Worm (Caenorhabditis elegans) whole organism, midembryonic: Measurements from ENCODE around the gene C26E1.2.

ENCODE experiments used
- T22C8.4 ChIP-seq: fragments of 200-800 bp; sonication (Bioruptor generic); IDR thresholded peaks from 2 replicates; pipeline ENCODE4 v1.3.6; 2022; ENCODE audit warnings: missing genetic modification characterization, missing compliant biosample characterization
- flt-1 ChIP-seq: fragments of 200-800 bp; sonication (Bioruptor generic); IDR thresholded peaks from 2 replicates; pipeline ENCODE4 v1.3.6; 2022; ENCODE audit warnings: missing genetic modification characterization, missing compliant biosample characterization
- klf-2 ChIP-seq: fragments of 200-800 bp; sonication (Bioruptor generic); conservative IDR thresholded peaks from 2 replicates; pipeline ENCODE4 v1.3.6; 2022; ENCODE audit warnings: missing genetic modification reagents, missing genetic modification characterization, missing compliant biosample characterization
- med-1 ChIP-seq: sonication (generic microtip); optimal IDR thresholded peaks from 2 replicates; lab custom pipeline; 2017; ENCODE audit warnings: missing genetic modification characterization, mild to moderate bottlenecking, missing compliant biosample characterization, antibody characterized with exemption, missing genetic modification reagents; ENCODE audit not compliant: insufficient read depth
- tab-1 ChIP-seq: fragments of 200-800 bp; sonication (Bioruptor generic); IDR thresholded peaks from 2 replicates; pipeline ENCODE4 v1.3.6; 2022; ENCODE audit warnings: missing genetic modification characterization, missing compliant biosample characterization

DNA sequence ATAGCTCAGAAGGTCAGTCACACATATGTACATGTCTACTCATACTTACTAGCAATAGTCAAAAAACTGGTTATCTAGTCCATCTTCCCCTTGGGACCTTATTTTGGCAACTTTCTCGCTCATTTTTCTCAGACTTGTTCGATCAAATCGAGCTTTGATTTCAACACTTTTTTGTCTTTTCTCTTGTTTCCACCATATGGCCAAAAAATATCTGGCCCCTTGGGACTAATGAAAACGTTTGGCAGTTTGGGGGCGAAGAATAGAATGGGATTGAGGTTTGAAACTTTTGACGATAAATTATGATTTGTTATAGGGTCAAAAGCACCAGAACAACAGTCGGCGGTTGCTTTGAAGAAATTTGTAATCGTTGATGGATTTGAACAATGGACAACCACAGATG lies 47.5 kb downstream of the C26E1.2 start:
- TF ChIP-seq T22C8.4 (GFP tag; lab: Robert Waterston, UW) (no peak), med-1 (GFP tag; lab: Kevin White, UChicago) (no peak), tab-1 (GFP tag; lab: Robert Waterston, UW) (no peak), flt-1 (GFP tag; lab: Robert Waterston, UW) (no peak), klf-2 (GFP tag; lab: Robert Waterston, UW) (no peak)
